Worm (Caenorhabditis elegans): ENCODE data around the gene D1086.7.

D1086.7 gene

ce11 chrV:14107511-14107910 lies 23.4 kb downstream of the D1086.7 start, which contains the start of gene H39E23.3:
Gene H39E23.3 (plus strand): TSS chrV:14107811.
- TF ChIP-seq hmbx-1 (tag; optimal IDR thresholded peaks at IDR 0.05) (no peak), pes-1 (GFP tag; IDR thresholded peaks at IDR 0.05) (no peak), tbx-11 (GFP tag; IDR thresholded peaks at IDR 0.05) (no peak), hmg-4 (GFP tag; optimal IDR thresholded peaks at IDR 0.05) (no peak), F13C5.2 (tag; optimal IDR thresholded peaks at IDR 0.05) (no peak), tbx-37 (GFP tag; conservative IDR thresholded peaks at IDR 0.05) (no peak), ets-7 (tag; optimal IDR thresholded peaks at IDR 0.05) (no peak)

ce11 chrV:14110042-14110441 lies 26.0 kb downstream of the D1086.7 start, which contains the start of gene H39E23.2:
Gene H39E23.2 (plus strand): TSS chrV:14110342.
- no peak for TF ChIP-seq scrt-1 (GFP tag; IDR thresholded peaks at IDR 0.05)
- no peak for TF ChIP-seq B0310.2 (tag; optimal IDR thresholded peaks at IDR 0.05)
- TF ChIP-seq sea-1 (GFP tag; conservative IDR thresholded peaks at IDR 0.05): no peak
- TF ChIP-seq ama-1 (optimal IDR thresholded peaks at IDR 0.05): no peak
- TF ChIP-seq hnd-1 (tag; optimal IDR thresholded peaks at IDR 0.05): no peak
- TF ChIP-seq tbx-37 (GFP tag; conservative IDR thresholded peaks at IDR 0.05): no peak
- no peak for TF ChIP-seq pes-1 (GFP tag; IDR thresholded peaks at IDR 0.05)
- TF ChIP-seq tbx-11 (GFP tag; IDR thresholded peaks at IDR 0.05): no peak
- no peak for TF ChIP-seq hmg-4 (GFP tag; optimal IDR thresholded peaks at IDR 0.05)
- no peak for TF ChIP-seq tra-4 (tag; optimal IDR thresholded peaks at IDR 0.05)
- no peak for TF ChIP-seq hmbx-1 (tag; optimal IDR thresholded peaks at IDR 0.05)
- TF ChIP-seq F13C5.2 (tag; optimal IDR thresholded peaks at IDR 0.05): no peak
- no peak for TF ChIP-seq flt-1 (GFP tag; IDR thresholded peaks at IDR 0.05)
- no peak for TF ChIP-seq aly-1 (tag; optimal IDR thresholded peaks at IDR 0.05)
- no peak for TF ChIP-seq ceh-36 (tag; optimal IDR thresholded peaks at IDR 0.05)
- no peak for TF ChIP-seq ceh-13 (GFP tag; optimal IDR thresholded peaks at IDR 0.05)
- no peak for TF ChIP-seq ets-7 (tag; optimal IDR thresholded peaks at IDR 0.05)

- TF ChIP-seq ceh-13 (GFP tag; optimal IDR thresholded peaks at IDR 0.05) (no peak), tbx-11 (GFP tag; IDR thresholded peaks at IDR 0.05) (no peak), aly-1 (tag; optimal IDR thresholded peaks at IDR 0.05) (no peak), ets-7 (tag; optimal IDR thresholded peaks at IDR 0.05) (no peak), ama-1 (optimal IDR thresholded peaks at IDR 0.05) (no peak), pes-1 (GFP tag; IDR thresholded peaks at IDR 0.05) (no peak), B0310.2 (tag; optimal IDR thresholded peaks at IDR 0.05) (no peak), sea-1 (GFP tag; conservative IDR thresholded peaks at IDR 0.05) (no peak), hnd-1 (tag; optimal IDR thresholded peaks at IDR 0.05) (no peak), tbx-37 (GFP tag; conservative IDR thresholded peaks at IDR 0.05) (no peak)
These were observed 36.6 kb downstream of the D1086.7 start for ce11 chrV:14120674-14121073.

- no peak for TF ChIP-seq aly-1 (tag; optimal IDR thresholded peaks at IDR 0.05)
- TF ChIP-seq hmbx-1 (tag; optimal IDR thresholded peaks at IDR 0.05): no peak
- TF ChIP-seq ceh-36 (tag; optimal IDR thresholded peaks at IDR 0.05): no peak
- TF ChIP-seq sea-1 (GFP tag; conservative IDR thresholded peaks at IDR 0.05): no peak
These were observed 39.1 kb downstream of the D1086.7 start for ce11 chrV:14123176-14123575.

- no peak for TF ChIP-seq tra-4 (tag; optimal IDR thresholded peaks at IDR 0.05)
- no peak for TF ChIP-seq F13C5.2 (tag; optimal IDR thresholded peaks at IDR 0.05)
These were observed 42.4 kb downstream of the D1086.7 start for ce11 chrV:14126341-14126924.

ce11 chrV:14127834-14128233 lies 43.8 kb downstream of the D1086.7 start:
- no peak for TF ChIP-seq flt-1 (GFP tag; IDR thresholded peaks at IDR 0.05)
- TF ChIP-seq tra-4 (tag; optimal IDR thresholded peaks at IDR 0.05): no peak
- no peak for TF ChIP-seq sea-1 (GFP tag; conservative IDR thresholded peaks at IDR 0.05)
- no peak for TF ChIP-seq hmbx-1 (tag; optimal IDR thresholded peaks at IDR 0.05)
- TF ChIP-seq hmg-4 (GFP tag; optimal IDR thresholded peaks at IDR 0.05): no peak
- no peak for TF ChIP-seq scrt-1 (GFP tag; IDR thresholded peaks at IDR 0.05)
- TF ChIP-seq ets-7 (tag; optimal IDR thresholded peaks at IDR 0.05): no peak

ce11 chrV:14128858-14129257 lies 44.8 kb downstream of the D1086.7 start:
- TF ChIP-seq tbx-11 (GFP tag; IDR thresholded peaks at IDR 0.05) (no peak), sea-1 (GFP tag; conservative IDR thresholded peaks at IDR 0.05) (no peak), B0310.2 (tag; optimal IDR thresholded peaks at IDR 0.05) (no peak), tbx-37 (GFP tag; conservative IDR thresholded peaks at IDR 0.05) (no peak), F13C5.2 (tag; optimal IDR thresholded peaks at IDR 0.05) (no peak), scrt-1 (GFP tag; IDR thresholded peaks at IDR 0.05) (no peak), ceh-36 (tag; optimal IDR thresholded peaks at IDR 0.05) (no peak), ceh-13 (GFP tag; optimal IDR thresholded peaks at IDR 0.05) (no peak), tra-4 (tag; optimal IDR thresholded peaks at IDR 0.05) (no peak), ets-7 (tag; optimal IDR thresholded peaks at IDR 0.05) (no peak), hmbx-1 (tag; optimal IDR thresholded peaks at IDR 0.05) (no peak)

- no peak for TF ChIP-seq sea-1 (GFP tag; conservative IDR thresholded peaks at IDR 0.05)
- TF ChIP-seq tbx-11 (GFP tag; IDR thresholded peaks at IDR 0.05): no peak
- TF ChIP-seq aly-1 (tag; optimal IDR thresholded peaks at IDR 0.05): no peak
- TF ChIP-seq scrt-1 (GFP tag; IDR thresholded peaks at IDR 0.05): no peak
- TF ChIP-seq ets-7 (tag; optimal IDR thresholded peaks at IDR 0.05): no peak
- TF ChIP-seq ceh-36 (tag; optimal IDR thresholded peaks at IDR 0.05): no peak
- no peak for TF ChIP-seq F13C5.2 (tag; optimal IDR thresholded peaks at IDR 0.05)
- TF ChIP-seq pes-1 (GFP tag; IDR thresholded peaks at IDR 0.05): no peak
- no peak for TF ChIP-seq flt-1 (GFP tag; IDR thresholded peaks at IDR 0.05)
- TF ChIP-seq hnd-1 (tag; optimal IDR thresholded peaks at IDR 0.05): no peak
- no peak for TF ChIP-seq hmbx-1 (tag; optimal IDR thresholded peaks at IDR 0.05)
- no peak for TF ChIP-seq tbx-37 (GFP tag; conservative IDR thresholded peaks at IDR 0.05)
- TF ChIP-seq tra-4 (tag; optimal IDR thresholded peaks at IDR 0.05): no peak
- TF ChIP-seq B0310.2 (tag; optimal IDR thresholded peaks at IDR 0.05): no peak
- no peak for TF ChIP-seq ceh-13 (GFP tag; optimal IDR thresholded peaks at IDR 0.05)
- TF ChIP-seq ama-1 (optimal IDR thresholded peaks at IDR 0.05): no peak
- no peak for TF ChIP-seq hmg-4 (GFP tag; optimal IDR thresholded peaks at IDR 0.05)
These were observed 46.2 kb downstream of the D1086.7 start for ce11 chrV:14130226-14130625.
